Fruit fly (Drosophila melanogaster): ENCODE measurements around the gene Nup153.

DNA sequence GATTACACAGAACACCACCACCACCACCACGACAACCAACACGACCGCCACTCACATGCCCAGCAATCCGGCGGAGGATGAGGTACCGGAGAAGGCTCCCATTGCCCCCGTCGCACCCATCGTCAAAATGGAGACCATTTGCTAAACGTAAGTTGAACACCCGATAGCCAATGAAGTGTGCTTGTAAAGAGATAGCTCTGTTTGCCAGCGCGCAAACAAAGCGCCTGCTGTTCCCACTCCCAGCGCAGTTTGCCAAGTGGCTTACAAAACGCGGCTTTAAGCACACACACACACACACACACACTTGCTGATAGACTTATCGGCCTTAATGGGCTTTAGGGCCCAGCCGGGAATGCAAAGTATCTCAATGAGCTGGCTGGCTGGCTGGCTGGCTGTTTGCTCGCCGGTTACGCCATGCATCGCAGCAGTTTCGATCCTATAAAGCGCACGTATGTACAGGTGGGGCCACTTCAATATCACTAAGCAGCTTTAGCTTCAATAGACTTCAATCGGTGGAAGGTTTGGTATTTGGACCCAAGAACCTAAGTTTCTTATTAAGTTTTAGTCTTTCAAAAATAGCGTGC lies 44.4 kb downstream of the Nup153 start:
- TF ChIP-seq ttk (optimal IDR thresholded peaks at IDR 0.05) (no peak), insv (optimal IDR thresholded peaks at IDR 0.05) (no peak), Sin3A (optimal IDR thresholded peaks at IDR 0.05) (no peak), Myc (optimal IDR thresholded peaks at IDR 0.05) (no peak), h (optimal IDR thresholded peaks at IDR 0.05) (no peak), psq (optimal IDR thresholded peaks at IDR 0.05) (no peak)
